Fruit fly (Drosophila melanogaster) whole organism, embryonic: ENCODE results near the gene CG14853.

ENCODE experiments used
- Atf6 ChIP-seq: fragments of 200-800 bp; sonication (Bioruptor generic); IDR thresholded peaks from 2 replicates; pipeline ENCODE4 v1.3.6; 2022; ENCODE audit warnings: missing biosample characterization, missing genetic modification characterization
- CG10267 ChIP-seq: fragments of 200-800 bp; sonication (Bioruptor generic); optimal IDR thresholded peaks from 2 replicates; lab custom pipeline; 2018; ENCODE audit warnings: missing biosample characterization, mild to moderate bottlenecking, missing genetic modification characterization, moderate library complexity
- CG12769 ChIP-seq: fragments of 200-800 bp; sonication (Bioruptor generic); optimal IDR thresholded peaks from 2 replicates; lab custom pipeline; 2019; ENCODE audit warnings: missing biosample characterization, mild to moderate bottlenecking, missing genetic modification characterization, moderate library complexity
- CG13624 ChIP-seq: fragments of 200-800 bp; sonication (Bioruptor generic); optimal IDR thresholded peaks from 2 replicates; lab custom pipeline; 2016; ENCODE audit warnings: missing biosample characterization, missing genetic modification characterization
- CG1602 ChIP-seq: fragments of 200-800 bp; sonication (Bioruptor generic); optimal IDR thresholded peaks from 3 replicates; lab custom pipeline; 2016; ENCODE audit warnings: missing biosample characterization, missing genetic modification characterization
- CG16813 ChIP-seq: fragments of 200-800 bp; sonication (Bioruptor generic); IDR thresholded peaks from 3 replicates; pipeline ENCODE4 v1.3.6; 2022; ENCODE audit warnings: missing biosample characterization, missing genetic modification characterization; ENCODE audit not compliant: partially characterized antibody
- CG17568 ChIP-seq: fragments of 200-800 bp; sonication (Bioruptor generic); optimal IDR thresholded peaks from 2 replicates; lab custom pipeline; 2018; ENCODE audit warnings: missing biosample characterization, mild to moderate bottlenecking, missing genetic modification characterization, moderate library complexity
- CG3407 ChIP-seq: fragments of 200-800 bp; sonication (Bioruptor generic); optimal IDR thresholded peaks from 2 replicates; lab custom pipeline; 2018; ENCODE audit warnings: missing biosample characterization, mild to moderate bottlenecking, missing genetic modification characterization
- CG34224 ChIP-seq: fragments of 200-800 bp; sonication (Bioruptor generic); IDR thresholded peaks from 3 replicates; pipeline ENCODE4 v1.3.6; 2022; ENCODE audit warnings: missing biosample characterization, missing genetic modification characterization; ENCODE audit not compliant: partially characterized antibody
- CG4360 ChIP-seq: fragments of 200-800 bp; sonication (Bioruptor generic); IDR thresholded peaks from 2 replicates; pipeline ENCODE4 v1.3.6; 2022; ENCODE audit warnings: missing biosample characterization, missing genetic modification characterization
- CG4854 ChIP-seq: fragments of 200-800 bp; sonication (Bioruptor generic); optimal IDR thresholded peaks from 2 replicates; lab custom pipeline; 2016; ENCODE audit warnings: missing biosample characterization, missing genetic modification characterization, inconsistent platforms
- CG5245 ChIP-seq: fragments of 200-800 bp; sonication (Bioruptor generic); optimal IDR thresholded peaks from 3 replicates; lab custom pipeline; 2016; ENCODE audit warnings: missing biosample characterization, missing genetic modification characterization
- CG6683 ChIP-seq: fragments of 200-800 bp; sonication (Bioruptor generic); optimal IDR thresholded peaks from 2 replicates; lab custom pipeline; 2017; ENCODE audit warnings: missing biosample characterization, mild to moderate bottlenecking, missing genetic modification characterization, missing genetic modification reagents
- CG7745 ChIP-seq: fragments of 200-800 bp; sonication (Bioruptor generic); optimal IDR thresholded peaks from 2 replicates; lab custom pipeline; 2018; ENCODE audit warnings: missing biosample characterization, mild to moderate bottlenecking, missing genetic modification characterization, moderate library complexity
- CG9797 ChIP-seq: fragments of 200-800 bp; sonication (Bioruptor generic); optimal IDR thresholded peaks from 3 replicates; lab custom pipeline; 2018; ENCODE audit warnings: missing biosample characterization, mild to moderate bottlenecking, missing genetic modification characterization
- Dip3 ChIP-seq: fragments of 200-800 bp; sonication (Bioruptor generic); optimal IDR thresholded peaks from 3 replicates; lab custom pipeline; 2016; ENCODE audit warnings: missing biosample characterization, missing genetic modification characterization
- ERR ChIP-seq: fragments of 200-800 bp; sonication (Bioruptor generic); optimal IDR thresholded peaks from 2 replicates; lab custom pipeline; 2016; ENCODE audit warnings: missing biosample characterization, missing genetic modification characterization
- Eip74EF ChIP-seq, 2 experiments: fragments of 200-800 bp in 1 of 2; fragments of >200 bp in 1 of 2; sonication (Bioruptor generic) in 1 of 2; optimal IDR thresholded peaks; 2 replicates each; lab custom pipeline; 2017 to 2019; ENCODE audit warnings: missing biosample characterization in 2 of 2, missing genetic modification characterization in 2 of 2, mild to moderate bottlenecking in 1 of 2, moderate library complexity in 1 of 2
- Ets97D ChIP-seq: fragments of 200-800 bp; sonication (Bioruptor generic); optimal IDR thresholded peaks from 3 replicates; lab custom pipeline; 2016; ENCODE audit warnings: missing biosample characterization, missing genetic modification characterization
- Fer1 ChIP-seq: fragments of 200-800 bp; sonication (Bioruptor generic); optimal IDR thresholded peaks from 2 replicates; lab custom pipeline; 2017; ENCODE audit warnings: missing biosample characterization, mild to moderate bottlenecking, missing genetic modification characterization
- Fer3 ChIP-seq: fragments of 200-800 bp; sonication (Bioruptor generic); optimal IDR thresholded peaks from 2 replicates; lab custom pipeline; 2018; ENCODE audit warnings: missing biosample characterization, mild to moderate bottlenecking, missing genetic modification characterization, moderate library complexity
- HmgZ ChIP-seq: fragments of 200-800 bp; sonication (Bioruptor generic); optimal IDR thresholded peaks from 2 replicates; lab custom pipeline; 2018; ENCODE audit warnings: missing biosample characterization, mild to moderate bottlenecking, missing genetic modification characterization
- Lhr ChIP-seq: fragments of 200-800 bp; sonication (Bioruptor generic); optimal IDR thresholded peaks from 3 replicates; lab custom pipeline; 2017; ENCODE audit warnings: mild to moderate bottlenecking, missing biosample characterization, missing genetic modification reagents, missing genetic modification characterization
- MBD-R2 ChIP-seq: fragments of 200-800 bp; sonication (Bioruptor generic); IDR thresholded peaks from 2 replicates; pipeline ENCODE4 v1.3.6; 2022; ENCODE audit warnings: missing biosample characterization, missing genetic modification characterization
- Neu2 ChIP-seq: fragments of 200-800 bp; sonication (Bioruptor generic); optimal IDR thresholded peaks from 3 replicates; lab custom pipeline; 2016; ENCODE audit warnings: missing biosample characterization, missing genetic modification characterization, borderline replicate concordance
- Nf-YA ChIP-seq: fragments of 200-800 bp; sonication (Bioruptor generic); IDR thresholded peaks from 2 replicates; pipeline ENCODE4 v1.3.6; 2022; ENCODE audit warnings: missing biosample characterization, missing genetic modification characterization
- Opbp ChIP-seq: fragments of 200-800 bp; sonication (Bioruptor generic); IDR thresholded peaks from 3 replicates; pipeline ENCODE4 v1.3.6; 2022; ENCODE audit warnings: missing biosample characterization, missing genetic modification characterization; ENCODE audit not compliant: partially characterized antibody
- Pdp1 ChIP-seq, 2 experiments: fragments of 200-800 bp; sonication (Bioruptor generic); optimal IDR thresholded peaks; 3 replicates each; lab custom pipeline; 2016; ENCODE audit warnings: missing biosample characterization in 2 of 2, missing genetic modification characterization in 2 of 2, mild to moderate bottlenecking in 1 of 2, moderate library complexity in 1 of 2
- chinmo ChIP-seq: fragments of 200-800 bp; sonication (Bioruptor generic); IDR thresholded peaks from 4 replicates; pipeline ENCODE4 v1.3.6; 2022; ENCODE audit warnings: missing biosample characterization, missing genetic modification characterization; ENCODE audit not compliant: partially characterized antibody
- dati ChIP-seq: fragments of 200-800 bp; sonication (Bioruptor generic); IDR thresholded peaks from 2 replicates; pipeline ENCODE4 v1.3.6; 2022; ENCODE audit warnings: missing biosample characterization, missing genetic modification characterization
- ftz-f1 ChIP-seq: fragments of 200-800 bp; sonication (Bioruptor generic); optimal IDR thresholded peaks from 2 replicates; lab custom pipeline; 2016; ENCODE audit warnings: missing biosample characterization, missing genetic modification characterization
- fu2 ChIP-seq: fragments of 200-800 bp; sonication (Bioruptor generic); optimal IDR thresholded peaks from 2 replicates; lab custom pipeline; 2016; ENCODE audit warnings: missing biosample characterization, missing genetic modification characterization
- h ChIP-seq: fragments of >200 bp; optimal IDR thresholded peaks from 2 replicates; lab custom pipeline; 2017
- inv ChIP-seq: fragments of 200-800 bp; sonication (Bioruptor generic); IDR thresholded peaks from 2 replicates; pipeline ENCODE4 v1.3.6; 2022; ENCODE audit warnings: missing biosample characterization, missing genetic modification characterization; ENCODE audit not compliant: partially characterized antibody
- kah ChIP-seq: fragments of 200-800 bp; sonication (Bioruptor generic); optimal IDR thresholded peaks from 2 replicates; lab custom pipeline; 2018; ENCODE audit warnings: missing biosample characterization, mild to moderate bottlenecking, missing genetic modification characterization
- lmd ChIP-seq: fragments of 200-800 bp; sonication (Bioruptor generic); IDR thresholded peaks from 2 replicates; pipeline ENCODE4 v1.3.6; 2022; ENCODE audit warnings: missing biosample characterization, missing genetic modification characterization
- luna ChIP-seq: fragments of 200-800 bp; sonication (Bioruptor generic); optimal IDR thresholded peaks from 2 replicates; lab custom pipeline; 2016; ENCODE audit warnings: missing biosample characterization, missing genetic modification characterization
- mam ChIP-seq: fragments of 200-800 bp; sonication (Bioruptor generic); optimal IDR thresholded peaks from 3 replicates; lab custom pipeline; 2016; ENCODE audit warnings: missing biosample characterization, missing genetic modification characterization
- nmo ChIP-seq: fragments of 200-800 bp; sonication (Bioruptor generic); optimal IDR thresholded peaks from 2 replicates; lab custom pipeline; 2018; ENCODE audit warnings: missing biosample characterization, mild to moderate bottlenecking, missing genetic modification characterization, moderate library complexity
- pho ChIP-seq: fragments of 200-800 bp; sonication (Bioruptor generic); optimal IDR thresholded peaks from 2 replicates; lab custom pipeline; 2016; ENCODE audit warnings: missing biosample characterization, missing genetic modification characterization
- psq ChIP-seq: fragments of 200-800 bp; sonication (Bioruptor generic); optimal IDR thresholded peaks from 2 replicates; lab custom pipeline; 2017; ENCODE audit warnings: missing biosample characterization, missing genetic modification characterization
- row ChIP-seq: fragments of 200-800 bp; sonication (Bioruptor generic); IDR thresholded peaks from 3 replicates; pipeline ENCODE4 v1.3.6; 2022; ENCODE audit warnings: missing biosample characterization, missing genetic modification characterization
- shn ChIP-seq: fragments of 200-800 bp; sonication (Bioruptor generic); optimal IDR thresholded peaks from 3 replicates; lab custom pipeline; 2016; ENCODE audit warnings: missing biosample characterization, missing genetic modification characterization
- sim ChIP-seq: fragments of 200-800 bp; sonication (Bioruptor generic); IDR thresholded peaks from 2 replicates; pipeline ENCODE4 v1.3.6; 2022; ENCODE audit warnings: missing biosample characterization, missing genetic modification characterization
- sna ChIP-seq: fragments of 200-800 bp; sonication (Bioruptor generic); IDR thresholded peaks from 2 replicates; pipeline ENCODE4 v1.3.6; 2022; ENCODE audit warnings: missing biosample characterization, missing genetic modification characterization; ENCODE audit not compliant: partially characterized antibody
- unc-4 ChIP-seq: fragments of 200-800 bp; sonication (Bioruptor generic); IDR thresholded peaks from 2 replicates; pipeline ENCODE4 v1.3.6; 2022; ENCODE audit warnings: missing biosample characterization, missing genetic modification characterization; ENCODE audit not compliant: partially characterized antibody
- vvl ChIP-seq: fragments of 200-800 bp; sonication (Bioruptor generic); IDR thresholded peaks from 2 replicates; pipeline ENCODE4 v1.3.6; 2022; ENCODE audit warnings: missing biosample characterization, missing genetic modification characterization
- zf30C ChIP-seq: fragments of 200-800 bp; sonication (Bioruptor generic); optimal IDR thresholded peaks from 3 replicates; lab custom pipeline; 2018; ENCODE audit warnings: missing biosample characterization, mild to moderate bottlenecking, missing genetic modification characterization
- zfh2 ChIP-seq: fragments of 200-800 bp; sonication (Bioruptor generic); optimal IDR thresholded peaks from 2 replicates; lab custom pipeline; 2016; ENCODE audit warnings: missing biosample characterization, missing genetic modification characterization

Gene CG14853

DNA sequence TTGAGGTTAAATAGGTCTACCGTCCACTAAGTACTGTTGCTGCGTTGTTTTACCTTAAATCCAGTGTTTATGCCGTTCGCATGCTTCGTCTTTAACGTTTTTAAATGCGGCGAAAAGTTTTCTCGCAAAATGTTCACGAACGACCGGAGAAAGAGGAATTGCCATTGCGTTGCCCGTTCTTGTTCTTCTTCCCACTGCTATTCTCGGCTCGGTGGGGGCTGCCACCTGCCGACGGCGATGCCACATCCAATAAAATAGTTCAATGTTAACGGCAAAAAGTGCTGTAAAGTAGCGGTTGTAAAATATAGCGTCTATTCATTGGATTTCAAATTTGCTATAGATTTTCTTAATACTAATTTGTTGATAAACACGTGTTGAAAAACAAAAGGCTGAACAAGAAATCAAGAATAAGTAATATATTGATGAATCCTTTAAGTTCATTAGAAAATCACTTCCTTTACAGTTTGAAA, 33.7 kb upstream of the CG14853 start, which contains the start of gene CG7987 (continued):
- TF ChIP-seq fu2 (no peak), kah (GFP tag; lab: Kevin White, UChicago) (peak; percentile 78), Atf6 (GFP tag; lab: Robert Waterston, UW) (no peak), row (no peak), Lhr (peak; percentile 90), CG3407 (no peak), Ets97D (GFP tag; lab: Kevin White, UChicago) (peak; percentile 87), sna (GFP tag; lab: Robert Waterston, UW) (no peak), Nf-YA (GFP tag; lab: Robert Waterston, UW) (no peak), CG10267 (tag; lab: Kevin White, UChicago) (peak; percentile 78), nmo (GFP tag; lab: Kevin White, UChicago) (no peak), Neu2 (GFP tag; lab: Kevin White, UChicago) (no peak), CG12769 (peak; percentile 58), CG9797 (GFP tag; lab: Kevin White, UChicago) (no peak), mam (GFP tag; lab: Kevin White, UChicago) (peak; percentile 34), CG17568 (GFP tag; lab: Kevin White, UChicago) (no peak), zf30C (GFP tag; lab: Kevin White, UChicago) (peak; percentile 21), Dip3 (GFP tag; lab: Kevin White, UChicago) (peak; percentile 24), CG6683 (GFP tag; lab: Kevin White, UChicago) (no peak), psq (GFP tag; lab: Kevin White, UChicago) (peak; percentile 97), shn (GFP tag; lab: Kevin White, UChicago) (no peak), CG5245 (no peak), Fer1 (GFP tag; lab: Kevin White, UChicago) (no peak), ftz-f1 (peak; percentile 5), dati (GFP tag; lab: Robert Waterston, UW) (no peak), CG7745 (no peak), Opbp (peak; percentile 67; the same call in 2 of the 3 replicates), HmgZ (tag; lab: Kevin White, UChicago) (peak; percentile 49), chinmo (GFP tag; lab: Robert Waterston, UW) (0 out of 4 replicates have a peak, but pooled peaks have one; percentile 31), sim (GFP tag; lab: Robert Waterston, UW) (no peak), pho (GFP tag; lab: Kevin White, UChicago) (no peak), Eip74EF (GFP tag; optimal IDR thresholded peaks at IDR 0.05; lab: Kevin White, UChicago) (no peak), CG4360 (GFP tag; lab: Robert Waterston, UW) (no peak), CG34224 (peak; percentile 40; the same call in 1 of the 3 replicates), vvl (GFP tag; lab: Robert Waterston, UW) (peak; percentile 55), MBD-R2 (GFP tag; lab: Robert Waterston, UW) (peak; percentile 25), CG16813 (GFP tag; lab: Robert Waterston, UW) (peak; percentile 40; the same call in 1 of the 3 replicates), unc-4 (GFP tag; lab: Robert Waterston, UW) (peak; percentile 41; the same call in 1 of the 2 replicates), CG1602 (GFP tag; lab: Kevin White, UChicago) (no peak), CG4854 (GFP tag; lab: Kevin White, UChicago) (no peak), Pdp1 (GFP tag; optimal IDR thresholded peaks at IDR 0.05; lab: Kevin White, UChicago) (peak in 1 of 2 experiments; percentile 23), zfh2 (GFP tag; lab: Kevin White, UChicago) (peak; percentile 40), lmd (no peak), inv (GFP tag; lab: Robert Waterston, UW) (no peak), ERR (GFP tag; lab: Kevin White, UChicago) (peak; percentile 21), Fer3 (tag; lab: Kevin White, UChicago) (no peak), h (lab: Kevin White, UChicago) (no peak), CG13624 (GFP tag; lab: Kevin White, UChicago) (peak; percentile 58), luna (no peak)
